Worm (Caenorhabditis elegans) whole organism, early embryonic: Measurements from ENCODE around the gene F54E2.9.

Source experiments
- B0310.2 ChIP-seq: sonication (generic microtip); optimal IDR thresholded peaks from 2 replicates; lab custom pipeline; 2016; ENCODE audit warnings: mild to moderate bottlenecking, missing genetic modification characterization, missing compliant biosample characterization
- aly-1 ChIP-seq: sonication (generic microtip); optimal IDR thresholded peaks from 2 replicates; lab custom pipeline; 2016; ENCODE audit warnings: missing genetic modification characterization, missing compliant biosample characterization
- ama-1 ChIP-seq: fragments of 150-350 bp; optimal IDR thresholded peaks from 2 replicates; lab custom pipeline; 2014
- ets-7 ChIP-seq: sonication (generic microtip); optimal IDR thresholded peaks from 2 replicates; lab custom pipeline; 2016; ENCODE audit warnings: missing genotype, missing genetic modification characterization, missing compliant biosample characterization
- flt-1 ChIP-seq: fragments of 200-800 bp; sonication (Bioruptor generic); IDR thresholded peaks from 2 replicates; pipeline ENCODE4 v1.3.6; 2022; ENCODE audit warnings: missing genetic modification characterization, missing compliant biosample characterization
- hmbx-1 ChIP-seq: sonication (generic microtip); optimal IDR thresholded peaks from 2 replicates; lab custom pipeline; 2016; ENCODE audit warnings: mild to moderate bottlenecking, missing genetic modification characterization, missing compliant biosample characterization
- hmg-4 ChIP-seq: fragments of 200-800 bp; sonication (Bioruptor generic); optimal IDR thresholded peaks from 2 replicates; lab custom pipeline; 2018; ENCODE audit warnings: mild to moderate bottlenecking, missing genetic modification characterization, missing compliant biosample characterization
- hnd-1 ChIP-seq: sonication (generic microtip); optimal IDR thresholded peaks from 2 replicates; lab custom pipeline; 2016; ENCODE audit warnings: missing genetic modification characterization, missing compliant biosample characterization
- pes-1 ChIP-seq: fragments of 200-800 bp; sonication (Bioruptor generic); IDR thresholded peaks from 2 replicates; pipeline ENCODE4 v1.3.6; 2022; ENCODE audit warnings: missing genetic modification reagents, missing genetic modification characterization, missing compliant biosample characterization
- scrt-1 ChIP-seq: fragments of 200-800 bp; sonication (Bioruptor generic); IDR thresholded peaks from 2 replicates; pipeline ENCODE4 v1.3.6; 2022; ENCODE audit warnings: missing genetic modification characterization, missing compliant biosample characterization
- tbx-11 ChIP-seq: fragments of 200-800 bp; sonication (Bioruptor generic); IDR thresholded peaks from 2 replicates; pipeline ENCODE4 v1.3.6; 2022; ENCODE audit warnings: missing genetic modification characterization, missing compliant biosample characterization
- tra-4 ChIP-seq: sonication (generic microtip); optimal IDR thresholded peaks from 2 replicates; lab custom pipeline; 2017; ENCODE audit warnings: missing genetic modification characterization, missing compliant biosample characterization

DNA sequence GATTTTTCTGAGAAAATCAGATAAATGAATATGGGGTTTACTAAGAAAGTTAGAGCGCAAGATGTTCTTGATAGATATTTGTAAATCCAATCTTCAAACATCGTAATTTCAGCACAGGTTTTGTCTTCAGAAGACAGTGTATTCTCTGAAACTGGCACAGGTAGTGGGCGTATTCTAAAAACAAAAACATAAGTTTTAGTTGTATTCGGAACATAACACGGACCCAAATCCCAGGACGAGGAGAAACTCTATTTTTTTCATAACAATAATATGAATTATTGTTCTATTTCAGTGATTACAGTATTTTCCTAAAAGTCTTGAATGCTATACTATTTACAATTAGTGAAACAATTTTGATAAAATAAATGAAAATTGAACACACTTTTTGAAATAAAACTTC, 22.7 kb upstream of the F54E2.9 start, which contains the start of gene srj-45:
- no peak for TF ChIP-seq ama-1
- TF ChIP-seq tbx-11 (GFP tag; lab: Robert Waterston, UW): no peak
- TF ChIP-seq aly-1 (tag; lab: Kevin White, UChicago): no peak
- no peak for TF ChIP-seq flt-1 (GFP tag; lab: Robert Waterston, UW)
- TF ChIP-seq B0310.2 (tag; lab: Kevin White, UChicago): no peak
- TF ChIP-seq ets-7 (tag; lab: Kevin White, UChicago): no peak
- TF ChIP-seq tra-4 (tag; lab: Kevin White, UChicago): no peak
- no peak for TF ChIP-seq hnd-1
- TF ChIP-seq hmg-4 (GFP tag; lab: Kevin White, UChicago): no peak
- TF ChIP-seq pes-1 (GFP tag; lab: Robert Waterston, UW): no peak
- no peak for TF ChIP-seq scrt-1
- TF ChIP-seq hmbx-1 (tag; lab: Kevin White, UChicago): no peak
